Worm (Caenorhabditis elegans): ENCODE measurements around the gene npp-9.

ce11 chrIII:3444139-3444538 lies 39.9 kb upstream of the npp-9 start, which contains the start of gene spe-41:
- TF ChIP-seq ama-1 (optimal IDR thresholded peaks at IDR 0.05) = no peak
- no peak for TF ChIP-seq flt-1 (GFP tag; IDR thresholded peaks at IDR 0.05)
- TF ChIP-seq hnd-1 (tag; optimal IDR thresholded peaks at IDR 0.05) = no peak
- TF ChIP-seq ceh-36 (tag; optimal IDR thresholded peaks at IDR 0.05) = no peak
- TF ChIP-seq B0310.2 (tag; optimal IDR thresholded peaks at IDR 0.05) = no peak
- TF ChIP-seq tra-4 (tag; optimal IDR thresholded peaks at IDR 0.05) = no peak
- no peak for TF ChIP-seq sea-1 (GFP tag; conservative IDR thresholded peaks at IDR 0.05)
- TF ChIP-seq pes-1 (GFP tag; IDR thresholded peaks at IDR 0.05) = no peak
- TF ChIP-seq ceh-13 (GFP tag; optimal IDR thresholded peaks at IDR 0.05) = no peak
- no peak for TF ChIP-seq scrt-1 (GFP tag; IDR thresholded peaks at IDR 0.05)
- TF ChIP-seq aly-1 (tag; optimal IDR thresholded peaks at IDR 0.05) = no peak

All from whole organism, early embryonic.